Worm (Caenorhabditis elegans): ENCODE measurements around the gene acr-17.
A peak's percentile ranks its signal among the peaks of the same experiment; 100 is the strongest.

Gene acr-17

ce11 chrV:2575716-2576115 is 32.7 kb upstream of the acr-17 start:
- no peak for TF ChIP-seq mml-1 (tag; optimal IDR thresholded peaks at IDR 0.05)
- TF ChIP-seq mdl-1 (tag; optimal IDR thresholded peaks at IDR 0.05) = no peak

- no peak for TF ChIP-seq tbx-2 (tag; optimal IDR thresholded peaks at IDR 0.05)
- TF ChIP-seq elt-2 (tag; optimal IDR thresholded peaks at IDR 0.05) = no peak
- TF ChIP-seq fos-1 (tag; optimal IDR thresholded peaks at IDR 0.05) = no peak
- no peak for TF ChIP-seq nhr-25 (tag; optimal IDR thresholded peaks at IDR 0.05)
- TF ChIP-seq jun-1 (tag; optimal IDR thresholded peaks at IDR 0.05) = no peak
- no peak for TF ChIP-seq pha-4 (tag; optimal IDR thresholded peaks at IDR 0.05)
- TF ChIP-seq ceh-9 (tag; optimal IDR thresholded peaks at IDR 0.05) = no peak
- no peak for TF ChIP-seq ama-1 (optimal IDR thresholded peaks at IDR 0.05)
- no peak for TF ChIP-seq unc-62 (GFP tag; optimal IDR thresholded peaks at IDR 0.05)
- no peak for TF ChIP-seq unc-39 (tag; optimal IDR thresholded peaks at IDR 0.05)
- no peak for TF ChIP-seq ZK546.5 (tag; optimal IDR thresholded peaks at IDR 0.05)
- TF ChIP-seq ceh-82 (tag; optimal IDR thresholded peaks at IDR 0.05) = no peak
- no peak for TF ChIP-seq skn-1 (tag; optimal IDR thresholded peaks at IDR 0.05)
- TF ChIP-seq zag-1 (tag; optimal IDR thresholded peaks at IDR 0.05) = no peak
- no peak for TF ChIP-seq sea-2 (GFP tag; optimal IDR thresholded peaks at IDR 0.05)
Observed at ce11 chrV:2577603-2578002, 30.8 kb upstream of the acr-17 start, which contains the start of gene srt-4. Gene srt-4, plus strand, starts transcription at chrV:2577903.

- TF ChIP-seq nhr-12 (tag; optimal IDR thresholded peaks at IDR 0.05) (no peak), tbx-2 (tag; optimal IDR thresholded peaks at IDR 0.05) (no peak), zag-1 (tag; optimal IDR thresholded peaks at IDR 0.05) (no peak), ZK546.5 (tag; optimal IDR thresholded peaks at IDR 0.05) (no peak), R02D3.7 (tag; optimal IDR thresholded peaks at IDR 0.05) (no peak), nhr-77 (tag; optimal IDR thresholded peaks at IDR 0.05) (no peak), pha-4 (tag; optimal IDR thresholded peaks at IDR 0.05) (no peak), fkh-10 (GFP tag; optimal IDR thresholded peaks at IDR 0.05) (no peak)
Observed at ce11 chrV:2580598-2580997, 27.9 kb upstream of the acr-17 start, which contains the start of gene C29G2.3. Gene C29G2.3, plus strand, starts transcription at chrV:2580898.

ce11 chrV:2585727-2586126 is 22.7 kb upstream of the acr-17 start, which contains the start of gene C29G2.6:
Gene C29G2.6, minus strand, starts transcription at chrV:2585908.
- TF ChIP-seq elt-1 (tag; optimal IDR thresholded peaks at IDR 0.05) = no peak
- TF ChIP-seq nhr-237 (tag; optimal IDR thresholded peaks at IDR 0.05) = no peak
- TF ChIP-seq nhr-25 (tag; optimal IDR thresholded peaks at IDR 0.05) = no peak
- TF ChIP-seq elt-2 (tag; optimal IDR thresholded peaks at IDR 0.05) = peak; percentile 64
- no peak for TF ChIP-seq sea-2 (GFP tag; optimal IDR thresholded peaks at IDR 0.05)
- TF ChIP-seq hmg-11 (tag; optimal IDR thresholded peaks at IDR 0.05) = no peak

ce11 chrV:2589834-2590233 is 18.6 kb upstream of the acr-17 start:
- TF ChIP-seq sea-2 (GFP tag; optimal IDR thresholded peaks at IDR 0.05) = no peak
- TF ChIP-seq egl-27 (tag; optimal IDR thresholded peaks at IDR 0.05) = no peak
- TF ChIP-seq lsy-12 (tag; optimal IDR thresholded peaks at IDR 0.05) = no peak
- TF ChIP-seq zag-1 (tag; optimal IDR thresholded peaks at IDR 0.05) = no peak
- no peak for TF ChIP-seq tbx-2 (tag; optimal IDR thresholded peaks at IDR 0.05)
- TF ChIP-seq ceh-28 (tag; optimal IDR thresholded peaks at IDR 0.05) = no peak
- no peak for TF ChIP-seq snpc-4 (tag; optimal IDR thresholded peaks at IDR 0.05)
- no peak for TF ChIP-seq hmg-11 (tag; optimal IDR thresholded peaks at IDR 0.05)
- TF ChIP-seq unc-62 (GFP tag; optimal IDR thresholded peaks at IDR 0.05) = no peak
- TF ChIP-seq ceh-9 (tag; optimal IDR thresholded peaks at IDR 0.05) = no peak
- TF ChIP-seq lin-15B (tag; optimal IDR thresholded peaks at IDR 0.05) = no peak
- TF ChIP-seq pha-4 (tag; optimal IDR thresholded peaks at IDR 0.05) = no peak
- TF ChIP-seq elt-3 (tag; optimal IDR thresholded peaks at IDR 0.05) = no peak
- TF ChIP-seq ceh-16 (tag; optimal IDR thresholded peaks at IDR 0.05) = no peak
- no peak for TF ChIP-seq ceh-82 (tag; optimal IDR thresholded peaks at IDR 0.05)
- no peak for TF ChIP-seq nhr-43 (tag; optimal IDR thresholded peaks at IDR 0.05; ENCODE audit: poor library complexity, severe bottlenecking)
- no peak for TF ChIP-seq fos-1 (tag; optimal IDR thresholded peaks at IDR 0.05)
- no peak for TF ChIP-seq fkh-2 (tag; optimal IDR thresholded peaks at IDR 0.05)

- TF ChIP-seq nhr-25 (tag; optimal IDR thresholded peaks at IDR 0.05) (no peak), elt-2 (tag; optimal IDR thresholded peaks at IDR 0.05) (peak; percentile 58)
Observed at ce11 chrV:2592173-2592676, 16.2 kb upstream of the acr-17 start, which contains the start of gene irg-3. Gene irg-3, plus strand, starts transcription at chrV:2592591.

All from whole organism, L3 larva.